Worm (Caenorhabditis elegans): ENCODE results near the gene spc-1.

DNA sequence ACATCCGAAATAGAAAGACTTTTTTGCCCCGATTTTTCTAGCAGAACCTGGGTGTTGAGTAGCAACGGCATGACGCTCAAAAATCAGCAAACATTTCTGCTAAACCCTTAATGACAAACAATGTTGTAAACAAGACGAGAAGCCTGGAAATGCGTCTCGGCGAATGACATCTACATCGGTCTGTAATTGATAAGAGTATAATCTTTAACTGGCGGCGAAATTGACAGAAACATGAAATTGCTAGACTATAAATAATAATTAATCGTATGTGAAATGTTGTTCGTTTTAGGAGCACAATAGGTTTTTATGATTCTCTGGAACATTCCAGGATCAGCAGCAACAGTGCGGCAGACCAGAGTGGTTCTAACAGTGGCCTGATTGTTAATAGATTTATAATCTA is 14.8 kb upstream of the spc-1 start:
- TF ChIP-seq tab-1 (GFP tag; IDR thresholded peaks at IDR 0.05) (no peak), ztf-29 (GFP tag; IDR thresholded peaks at IDR 0.05) (no peak), klf-2 (GFP tag; conservative IDR thresholded peaks at IDR 0.05) (no peak)
